Worm (Caenorhabditis elegans) whole organism, L3 larva: Measurements from ENCODE around the gene egrh-3.
"Not testable (repeated sequence)": the region's sequence is repeated elsewhere in the genome, so short reads cannot be mapped to it uniquely, and the experiment has no call there.

Experiments
- R02D3.7 ChIP-seq: fragments of 150-350 bp; optimal IDR thresholded peaks from 2 replicates; lab custom pipeline; 2014; ENCODE audit warnings: missing biosample characterization, missing genetic modification characterization
- ZK546.5 ChIP-seq: sonication (generic microtip); optimal IDR thresholded peaks from 2 replicates; lab custom pipeline; 2017; ENCODE audit warnings: missing biosample characterization, missing genetic modification characterization
- aly-2 ChIP-seq: fragments of 150-350 bp; optimal IDR thresholded peaks from 2 replicates; lab custom pipeline; 2014; ENCODE audit warnings: missing biosample characterization, missing genetic modification characterization
- ama-1 ChIP-seq: fragments of 150-350 bp; optimal IDR thresholded peaks from 2 replicates; lab custom pipeline; 2018
- ceh-28 ChIP-seq: fragments of 150-350 bp; optimal IDR thresholded peaks from 2 replicates; lab custom pipeline; 2014; ENCODE audit warnings: missing biosample characterization, missing genetic modification reagents, missing genetic modification characterization
- ceh-82 ChIP-seq: fragments of 150-350 bp; optimal IDR thresholded peaks from 2 replicates; lab custom pipeline; 2014; ENCODE audit warnings: missing biosample characterization, missing genetic modification characterization
- ceh-9 ChIP-seq: sonication (generic microtip); optimal IDR thresholded peaks from 2 replicates; lab custom pipeline; 2018; ENCODE audit warnings: missing biosample characterization, missing genetic modification characterization
- egl-5 ChIP-seq: fragments of 150-350 bp; optimal IDR thresholded peaks from 2 replicates; lab custom pipeline; 2017; ENCODE audit warnings: missing biosample characterization, missing genetic modification reagents, missing genetic modification characterization, inconsistent platforms
- elt-1 ChIP-seq: fragments of 150-350 bp; optimal IDR thresholded peaks from 2 replicates; lab custom pipeline; 2014; ENCODE audit warnings: missing biosample characterization, missing genetic modification characterization
- elt-2 ChIP-seq: sonication (generic microtip); optimal IDR thresholded peaks from 2 replicates; lab custom pipeline; 2016; ENCODE audit warnings: missing genetic modification reagents, mild to moderate bottlenecking, missing genetic modification characterization, missing compliant biosample characterization
- elt-3 ChIP-seq, 3 experiments: fragments of 150-350 bp in 1 of 3; sonication (generic microtip) in 2 of 3; optimal IDR thresholded peaks; 2 replicates in 2 of 3; 4 replicates in 1 of 3; lab custom pipeline; 2014 to 2017; ENCODE audit warnings: missing biosample characterization in 3 of 3, missing genetic modification characterization in 3 of 3
- fkh-10 ChIP-seq: sonication (generic microtip); optimal IDR thresholded peaks from 2 replicates; lab custom pipeline; 2017; ENCODE audit warnings: missing biosample characterization, missing genetic modification reagents, missing genetic modification characterization
- fkh-2 ChIP-seq: fragments of 150-350 bp; optimal IDR thresholded peaks from 2 replicates; lab custom pipeline; 2014; ENCODE audit warnings: missing biosample characterization, missing genetic modification reagents, missing genetic modification characterization
- fos-1 ChIP-seq: fragments of 150-350 bp; optimal IDR thresholded peaks from 2 replicates; lab custom pipeline; 2014; ENCODE audit warnings: missing biosample characterization, missing genetic modification characterization
- hmg-11 ChIP-seq: sonication (generic microtip); optimal IDR thresholded peaks from 2 replicates; lab custom pipeline; 2016; ENCODE audit warnings: missing genetic modification characterization, missing compliant biosample characterization
- lin-15B ChIP-seq: fragments of 150-350 bp; optimal IDR thresholded peaks from 2 replicates; lab custom pipeline; 2014; ENCODE audit warnings: missing biosample characterization, missing genetic modification characterization
- lsy-12 ChIP-seq: sonication (generic microtip); optimal IDR thresholded peaks from 2 replicates; lab custom pipeline; 2016; ENCODE audit warnings: mild to moderate bottlenecking, missing genetic modification characterization, missing compliant biosample characterization
- mml-1 ChIP-seq: fragments of 150-350 bp; sonication (generic microtip); optimal IDR thresholded peaks from 3 replicates; lab custom pipeline; 2014; ENCODE audit warnings: missing biosample characterization, missing genetic modification characterization
- nfya-1 ChIP-seq: sonication (generic microtip); optimal IDR thresholded peaks from 2 replicates; lab custom pipeline; 2017; ENCODE audit warnings: missing genetic modification characterization, mild to moderate bottlenecking, missing compliant biosample characterization, antibody characterized with exemption, moderate library complexity; ENCODE audit not compliant: insufficient read depth
- nhr-11 ChIP-seq: fragments of 150-350 bp; optimal IDR thresholded peaks from 2 replicates; lab custom pipeline; 2014; ENCODE audit warnings: missing biosample characterization, missing genetic modification characterization
- nhr-12 ChIP-seq: fragments of 150-350 bp; optimal IDR thresholded peaks from 2 replicates; lab custom pipeline; 2014; ENCODE audit warnings: missing biosample characterization, missing genetic modification characterization
- nhr-23 ChIP-seq: fragments of 150-350 bp; optimal IDR thresholded peaks from 2 replicates; lab custom pipeline; 2014; ENCODE audit warnings: missing biosample characterization, missing genetic modification reagents, missing genetic modification characterization
- nhr-237 ChIP-seq: fragments of 150-350 bp; optimal IDR thresholded peaks from 2 replicates; lab custom pipeline; 2014; ENCODE audit warnings: missing biosample characterization, missing genetic modification characterization
- nhr-76 ChIP-seq: fragments of 150-350 bp; sonication (generic microtip); optimal IDR thresholded peaks from 5 replicates; lab custom pipeline; 2014; ENCODE audit warnings: missing biosample characterization, missing genetic modification characterization
- pha-4 ChIP-seq: fragments of 150-350 bp; optimal IDR thresholded peaks from 2 replicates; lab custom pipeline; 2014; ENCODE audit warnings: missing biosample characterization, missing genetic modification reagents, missing genetic modification characterization
- pqm-1 ChIP-seq: fragments of 150-350 bp; optimal IDR thresholded peaks from 2 replicates; lab custom pipeline; 2017; ENCODE audit warnings: missing biosample characterization, missing genetic modification characterization, inconsistent platforms
- skn-1 ChIP-seq: fragments of 150-350 bp; optimal IDR thresholded peaks from 2 replicates; lab custom pipeline; 2014; ENCODE audit warnings: missing biosample characterization, missing genetic modification characterization
- tbx-2 ChIP-seq: sonication (generic microtip); optimal IDR thresholded peaks from 2 replicates; lab custom pipeline; 2016; ENCODE audit warnings: mild to moderate bottlenecking, missing genetic modification characterization, missing compliant biosample characterization
- unc-39 ChIP-seq: sonication (generic microtip); optimal IDR thresholded peaks from 4 replicates; lab custom pipeline; 2017; ENCODE audit warnings: missing biosample characterization, missing genetic modification characterization
- unc-62 ChIP-seq: fragments of 150-350 bp; sonication (generic microtip); optimal IDR thresholded peaks from 4 replicates; lab custom pipeline; 2014; ENCODE audit warnings: missing biosample characterization, missing genetic modification reagents, missing genetic modification characterization

Gene egrh-3

DNA sequence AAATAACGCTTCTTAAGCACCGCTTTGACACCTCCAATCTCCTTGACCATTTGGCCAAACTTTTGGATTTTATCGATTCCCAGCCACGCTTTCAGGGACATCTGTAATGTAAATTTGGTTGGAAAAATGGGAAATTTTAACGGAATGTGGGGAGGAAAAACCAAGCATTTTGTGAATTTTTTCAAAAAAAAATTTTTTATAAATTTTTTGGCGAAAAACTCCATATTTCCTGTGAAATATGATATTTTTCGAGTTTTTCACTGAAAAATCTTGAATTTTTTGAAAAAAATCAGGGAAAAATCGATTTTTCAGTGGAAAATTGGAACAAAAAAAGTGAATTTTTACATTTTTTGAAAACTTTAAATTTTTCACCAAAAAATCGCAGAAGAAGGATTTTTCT, 31.2 kb upstream of the egrh-3 start, which contains the start of gene ndua-12:
Gene ndua-12 (minus strand): TSS at position 101 of the 400 bp plus-strand sequence.
- not testable (repeated sequence) for TF ChIP-seq elt-3 (tag; optimal IDR thresholded peaks at IDR 0.05; lab: Kevin White, UChicago); nhr-11 (tag; lab: Kevin White, UChicago); mml-1

DNA sequence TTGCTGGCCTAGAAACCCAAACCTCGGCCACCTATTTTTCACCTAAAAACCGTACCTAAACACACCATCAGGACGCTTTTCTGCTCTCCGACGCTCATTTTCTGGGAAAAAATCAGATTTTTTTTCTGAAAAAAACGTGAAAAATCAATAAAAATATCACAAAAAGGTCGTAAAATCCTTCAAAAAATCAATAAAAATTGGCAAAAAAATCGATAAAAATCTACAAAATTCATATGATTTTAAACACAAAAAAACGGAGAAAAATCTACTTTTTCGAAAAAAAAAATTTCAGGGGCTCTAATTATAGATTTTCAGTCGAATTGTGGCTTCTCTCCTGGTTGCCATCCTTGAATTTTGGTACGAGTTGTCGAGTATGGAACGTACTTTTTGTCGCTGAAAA, 27.9 kb upstream of the egrh-3 start, which contains the start of gene Y94H6A.7:
Gene Y94H6A.7 (minus strand): TSS at position 101 of the 400 bp plus-strand sequence.
- TF ChIP-seq fkh-10 (GFP tag; lab: Kevin White, UChicago); egl-5 (tag; lab: Kevin White, UChicago); pha-4 (tag; lab: Kevin White, UChicago): not testable (repeated sequence)

DNA sequence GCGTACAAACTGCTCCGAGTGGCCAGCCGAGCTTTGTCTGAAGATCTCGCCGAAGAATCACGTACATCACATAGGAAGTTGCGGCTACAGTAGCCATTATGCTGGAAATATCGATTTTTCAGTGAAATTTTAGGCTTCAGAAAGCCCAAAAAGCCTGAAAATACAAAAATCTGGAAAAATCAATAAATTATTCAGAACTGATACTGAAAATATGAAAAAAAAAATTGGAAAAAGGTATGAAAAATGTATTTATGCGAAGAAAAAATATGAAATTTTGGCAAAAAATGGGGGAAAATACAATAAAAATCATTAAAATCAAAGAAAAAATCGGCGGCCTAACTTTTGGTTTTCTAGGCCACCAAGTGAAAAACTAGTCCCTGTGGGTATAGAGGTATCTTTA, 24.4 kb upstream of the egrh-3 start, which contains the start of gene Y94H6A.12:
Gene Y94H6A.12 (minus strand): TSS at position 101 of the 400 bp plus-strand sequence.
- TF ChIP-seq ZK546.5 (tag; lab: Kevin White, UChicago), result no peak
- no peak for TF ChIP-seq ama-1 (lab: Kevin White, UChicago)
- TF ChIP-seq fos-1 (tag; lab: Kevin White, UChicago), result no peak
- TF ChIP-seq aly-2 (tag; lab: Kevin White, UChicago), result no peak
- no peak for TF ChIP-seq skn-1
- no peak for TF ChIP-seq mml-1
- TF ChIP-seq fkh-2 (tag; lab: Kevin White, UChicago), result no peak
- TF ChIP-seq egl-5 (tag; lab: Kevin White, UChicago), result no peak
- TF ChIP-seq R02D3.7 (tag; lab: Kevin White, UChicago), result no peak
- TF ChIP-seq nhr-23 (tag; lab: Kevin White, UChicago), result no peak
- no peak for TF ChIP-seq nhr-12 (tag; lab: Kevin White, UChicago)
- no peak for TF ChIP-seq pqm-1
- TF ChIP-seq hmg-11, result no peak
- no peak for TF ChIP-seq lin-15B

DNA sequence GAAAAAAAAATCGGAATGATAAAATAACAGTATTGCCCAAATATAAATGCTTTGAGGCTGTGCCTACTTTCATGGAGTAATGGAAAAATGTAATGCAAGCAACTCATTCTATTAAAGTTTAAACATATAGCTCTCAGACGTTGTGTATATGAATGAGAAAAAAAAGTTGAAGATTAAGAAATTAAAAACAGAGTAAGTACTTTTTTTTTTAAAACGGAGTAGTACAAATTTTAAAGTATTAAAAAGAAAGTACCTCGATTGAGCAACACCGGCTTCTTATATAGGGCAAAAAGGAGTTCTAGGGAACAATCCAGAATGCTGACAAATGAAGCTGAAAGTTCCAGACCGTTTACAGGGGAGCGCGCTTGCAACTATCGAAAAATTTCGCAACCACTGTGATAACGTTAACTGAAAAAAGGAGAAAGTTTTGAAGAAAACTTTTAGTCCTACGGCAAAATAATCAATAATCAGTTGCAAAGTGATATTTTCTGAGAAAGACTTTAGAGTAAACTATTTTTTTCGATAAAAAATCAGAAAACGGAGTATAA, 22.6 kb upstream of the egrh-3 start:
- no peak for TF ChIP-seq nhr-76 (tag; lab: Kevin White, UChicago)
- peak; percentile 18 for TF ChIP-seq lin-15B
- TF ChIP-seq mml-1, result no peak
- no peak for TF ChIP-seq R02D3.7 (tag; lab: Kevin White, UChicago)
- TF ChIP-seq fos-1 (tag; lab: Kevin White, UChicago), result no peak
- peak; percentile 60 for TF ChIP-seq elt-2 (tag; lab: Kevin White, UChicago)
- no peak for TF ChIP-seq unc-62
- no peak for TF ChIP-seq ceh-28 (tag; lab: Kevin White, UChicago)
- TF ChIP-seq tbx-2, result no peak
- peak; percentile 31 for TF ChIP-seq pha-4 (tag; lab: Kevin White, UChicago)
- no peak for TF ChIP-seq ceh-82
- TF ChIP-seq nfya-1 (tag; lab: Kevin White, UChicago), result peak; percentile 0
- TF ChIP-seq aly-2 (tag; lab: Kevin White, UChicago), result no peak
- TF ChIP-seq unc-39, result no peak
- peak; percentile 60 for TF ChIP-seq pqm-1
- TF ChIP-seq nhr-237 (tag; lab: Kevin White, UChicago), result no peak
- peak; percentile 34 for TF ChIP-seq skn-1
- TF ChIP-seq egl-5 (tag; lab: Kevin White, UChicago), result no peak
- no peak for TF ChIP-seq ama-1 (lab: Kevin White, UChicago)
- no peak for TF ChIP-seq fkh-2 (tag; lab: Kevin White, UChicago)
- no peak for TF ChIP-seq elt-1 (tag; lab: Kevin White, UChicago)
- no peak for TF ChIP-seq ceh-9 (tag; lab: Kevin White, UChicago)

DNA sequence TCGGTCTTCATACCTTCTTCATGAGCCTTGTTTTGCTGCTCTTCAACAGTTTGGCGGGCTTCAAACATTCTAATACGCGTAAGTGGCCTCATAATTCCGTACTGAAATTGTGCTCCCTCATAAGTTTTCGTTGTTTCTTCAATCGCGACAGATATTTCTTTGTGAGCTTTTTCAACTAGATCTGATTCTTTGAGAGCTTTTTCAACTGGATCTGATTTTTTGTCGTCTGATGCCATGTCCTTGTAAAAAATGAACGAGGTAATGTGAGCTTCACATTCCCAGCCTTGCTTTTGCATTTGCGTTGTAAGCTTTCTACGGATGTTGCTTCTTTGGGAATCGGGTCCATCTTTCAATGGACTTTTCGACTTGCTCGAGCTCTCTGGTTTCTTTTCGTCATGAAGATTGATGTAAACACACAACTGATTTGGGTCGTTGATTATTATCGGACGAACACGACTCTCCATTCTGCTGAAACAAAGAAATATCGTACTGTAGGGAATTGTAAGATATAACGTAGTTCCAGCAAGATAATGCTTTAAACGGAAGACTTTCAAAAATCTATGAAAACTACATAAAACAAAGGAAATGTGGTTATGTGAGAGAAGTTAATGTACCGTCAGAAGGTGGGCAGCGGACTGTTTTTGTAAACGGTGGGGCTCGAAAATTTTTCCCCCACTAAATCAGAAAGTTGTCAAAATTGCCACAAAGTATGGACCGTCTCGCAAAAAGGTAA, 21.8 kb upstream of the egrh-3 start, which contains the start of gene Y94H6A.10:
Gene Y94H6A.10 (minus strand): TSS at position 464 of the 733 bp plus-strand sequence.
- TF ChIP-seq lsy-12 (tag; lab: Kevin White, UChicago) (no peak), ama-1 (lab: Kevin White, UChicago) (peak; percentile 79), nhr-11 (tag; lab: Kevin White, UChicago) (no peak)
